Worm (Caenorhabditis elegans): Measurements from ENCODE around the gene glb-2.

- TF ChIP-seq tbx-2 (tag; optimal IDR thresholded peaks at IDR 0.05): no peak
- no peak for TF ChIP-seq ceh-45 (GFP tag; IDR thresholded peaks at IDR 0.05)
These were observed 13.6 kb upstream of the glb-2 start, which contains the start of gene C06E4.2 for ce11 chrIV:7276661-7277060.
